Worm (Caenorhabditis elegans): Measurements from ENCODE around the gene idi-1.

DNA sequence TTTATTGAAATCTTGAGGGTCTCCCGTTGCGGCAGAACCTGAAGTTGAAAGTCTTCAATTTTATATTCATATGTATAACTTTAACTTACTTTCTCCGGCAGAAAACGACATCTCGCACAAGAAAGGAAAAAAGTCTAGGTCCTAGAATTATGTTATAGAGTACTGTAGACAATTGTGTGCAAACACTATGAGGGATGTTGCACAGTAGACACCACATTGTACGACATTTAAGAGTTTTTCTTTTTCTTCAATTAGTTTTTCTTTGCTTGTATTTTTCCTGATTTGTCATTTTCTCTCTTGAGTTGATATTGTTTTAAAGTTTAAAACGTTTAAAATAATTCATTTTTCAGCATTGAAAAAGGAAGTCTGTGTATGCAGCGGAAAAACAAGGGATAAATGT, 6.2 kb upstream of the idi-1 start, which contains the start of the genes K06H7.7 and grp-1:
- TF ChIP-seq sea-1 (GFP tag; conservative IDR thresholded peaks at IDR 0.05) (no peak), tra-4 (tag; optimal IDR thresholded peaks at IDR 0.05) (no peak), hmbx-1 (tag; optimal IDR thresholded peaks at IDR 0.05) (no peak), ama-1 (optimal IDR thresholded peaks at IDR 0.05) (no peak), tbx-11 (GFP tag; IDR thresholded peaks at IDR 0.05) (no peak), aly-1 (tag; optimal IDR thresholded peaks at IDR 0.05) (no peak), B0310.2 (tag; optimal IDR thresholded peaks at IDR 0.05) (no peak), pes-1 (GFP tag; IDR thresholded peaks at IDR 0.05) (no peak)
